Worm (Caenorhabditis elegans) whole organism, early embryonic: ENCODE results near the gene F14H3.3.

Experiments
- ama-1 ChIP-seq: fragments of 150-350 bp; optimal IDR thresholded peaks from 2 replicates; lab custom pipeline; 2014
- ceh-36 ChIP-seq: sonication (generic microtip); optimal IDR thresholded peaks from 2 replicates; lab custom pipeline; 2016; ENCODE audit warnings: missing genetic modification characterization, inconsistent platforms, missing compliant biosample characterization
- flt-1 ChIP-seq: fragments of 200-800 bp; sonication (Bioruptor generic); IDR thresholded peaks from 2 replicates; pipeline ENCODE4 v1.3.6; 2022; ENCODE audit warnings: missing genetic modification characterization, missing compliant biosample characterization
- scrt-1 ChIP-seq: fragments of 200-800 bp; sonication (Bioruptor generic); IDR thresholded peaks from 2 replicates; pipeline ENCODE4 v1.3.6; 2022; ENCODE audit warnings: missing genetic modification characterization, missing compliant biosample characterization

- TF ChIP-seq flt-1 (GFP tag; lab: Robert Waterston, UW) (no peak), ceh-36 (tag; lab: Kevin White, UChicago) (no peak), scrt-1 (GFP tag; lab: Robert Waterston, UW) (no peak), ama-1 (lab: Kevin White, UChicago) (no peak)
These were observed 9.5 kb upstream of the F14H3.3 start, which contains the start of gene F14H3.14 for ce11 chrV:16062788-16063187.
